Worm (Caenorhabditis elegans) whole organism, dauer: ENCODE results near the gene rde-1.
"Not testable (repeated sequence)": the region's sequence is repeated elsewhere in the genome, so short reads cannot be mapped to it uniquely, and the experiment has no call there.

Experiments
- unc-62 ChIP-seq: sonication (generic microtip); optimal IDR thresholded peaks from 2 replicates; lab custom pipeline; 2017; ENCODE audit warnings: missing biosample characterization, missing genetic modification reagents, missing genetic modification characterization

The rde-1 gene

ce11 chrV:9991610-9992009 is at the start of gene rde-1, which contains the start of gene trpp-6:
Gene rde-1 (minus strand): TSS chrV:9991642.
Gene trpp-6 (plus strand): TSS chrV:9991895.
- TF ChIP-seq unc-62 (GFP tag; lab: Kevin White, UChicago), result no peak

DNA sequence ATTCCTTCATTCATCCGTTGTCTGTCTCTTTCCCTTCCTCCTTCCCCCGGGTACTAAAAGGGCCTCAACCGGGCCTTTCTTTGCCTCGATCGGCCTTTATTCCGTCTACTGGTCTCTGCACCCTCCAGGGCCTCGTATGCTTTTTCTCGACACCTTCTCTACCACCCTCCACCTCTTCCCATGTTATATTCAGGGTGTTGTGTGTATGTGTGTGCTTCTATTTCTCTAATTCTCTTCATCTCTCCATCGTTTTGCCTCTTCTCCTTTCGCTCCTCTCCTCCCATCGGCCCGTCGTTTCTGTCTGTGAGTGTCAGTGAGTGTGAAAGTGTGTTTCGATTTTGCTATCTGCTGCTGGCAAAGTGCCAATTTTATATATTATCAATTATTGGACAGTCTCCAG is 48.4 kb upstream of the rde-1 start:
- no peak for TF ChIP-seq unc-62 (GFP tag; lab: Kevin White, UChicago)

- no peak for TF ChIP-seq unc-62 (GFP tag; lab: Kevin White, UChicago)
These were observed 45.6 kb upstream of the rde-1 start, which contains the start of gene F57A8.1 for ce11 chrV:10037040-10037439. Gene F57A8.1 (plus strand): TSS chrV:10037340.

- TF ChIP-seq unc-62 (GFP tag; lab: Kevin White, UChicago), result no peak
These were observed 44.8 kb upstream of the rde-1 start, which contains the start of gene T06E8.2 for ce11 chrV:10036275-10036674. Gene T06E8.2 (minus strand): TSS chrV:10036413.

DNA sequence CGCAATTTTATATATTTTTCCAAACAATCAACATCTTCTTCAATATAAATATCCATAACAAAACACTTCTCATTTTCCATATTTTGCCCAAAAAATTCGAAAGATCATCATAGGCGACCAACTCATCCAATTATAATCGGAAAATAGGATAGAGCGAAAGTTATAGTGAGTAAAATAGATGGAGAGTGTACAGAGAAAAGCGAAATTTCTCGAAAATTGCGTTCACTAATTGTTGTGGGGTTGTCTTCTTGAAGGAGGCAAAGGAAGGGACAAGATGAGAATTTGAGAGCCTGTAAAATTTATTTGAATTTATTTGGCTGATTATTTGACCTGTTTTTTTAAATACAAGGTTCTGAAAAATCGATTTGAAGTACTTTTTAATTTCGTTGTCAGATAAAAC is 44.1 kb upstream of the rde-1 start:
- TF ChIP-seq unc-62 (GFP tag; lab: Kevin White, UChicago), result no peak

DNA sequence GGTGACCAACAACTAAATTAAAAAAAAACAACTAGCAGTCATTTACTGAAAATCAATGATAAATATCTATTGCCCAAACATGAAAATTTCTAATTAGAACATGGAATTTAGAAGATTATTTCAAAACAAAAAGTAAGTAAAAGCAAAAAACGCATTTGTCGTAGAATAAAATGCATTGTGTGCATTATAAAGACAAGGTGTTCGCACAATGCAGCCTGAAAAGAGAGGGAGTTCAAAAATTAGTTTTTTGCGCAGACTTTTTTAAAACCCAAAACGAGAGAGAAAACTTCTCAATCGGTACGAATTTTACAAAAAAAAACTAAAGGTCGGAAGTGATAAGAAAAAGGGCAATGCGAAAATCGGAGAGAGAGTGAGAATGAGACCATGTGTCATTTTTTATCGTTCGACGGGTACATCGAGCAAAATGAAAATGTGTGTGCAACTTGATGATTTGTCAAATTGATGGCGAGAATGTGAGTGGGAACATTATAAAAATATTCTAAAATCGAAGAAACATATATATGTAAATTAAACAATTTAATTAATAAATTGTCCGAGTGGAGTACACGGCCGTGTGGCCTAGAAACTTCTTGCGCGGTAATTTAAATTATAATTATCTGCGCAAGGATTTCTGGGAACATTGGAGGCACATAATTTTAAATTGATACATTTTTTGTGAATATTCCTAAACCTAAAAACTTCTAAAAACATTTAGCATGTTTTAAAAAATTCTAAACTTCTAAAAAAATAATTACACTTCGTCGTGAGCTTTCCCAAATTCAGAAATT is 40.1 kb upstream of the rde-1 start:
- TF ChIP-seq unc-62 (GFP tag; lab: Kevin White, UChicago), result no peak

- TF ChIP-seq unc-62 (GFP tag; lab: Kevin White, UChicago), result no peak
These were observed 39.5 kb upstream of the rde-1 start, which contains the start of gene acl-2 for ce11 chrV:10030992-10031383. Gene acl-2 (minus strand): TSS chrV:10031092.

- TF ChIP-seq unc-62 (GFP tag; lab: Kevin White, UChicago), result no peak
These were observed 31.7 kb upstream of the rde-1 start for ce11 chrV:10023062-10023536.

DNA sequence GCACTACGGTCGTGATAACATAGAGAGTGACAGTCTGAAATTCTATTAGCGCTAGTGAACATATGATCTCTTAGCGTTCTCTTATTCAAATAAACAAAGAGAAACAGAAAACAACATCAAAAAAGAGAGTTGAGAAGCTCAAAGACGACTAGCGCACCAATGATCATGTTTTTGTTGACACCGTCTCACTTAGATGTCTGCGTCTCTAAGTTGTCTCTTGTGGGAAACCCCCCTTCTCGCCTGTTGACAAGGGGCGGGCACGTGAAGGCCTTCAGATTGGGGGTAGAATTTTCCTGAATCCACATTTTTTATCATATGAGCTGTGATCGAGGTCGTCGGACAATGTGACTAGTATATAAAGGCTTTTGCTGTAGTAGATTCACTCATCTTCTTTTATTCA is 28.5 kb upstream of the rde-1 start:
- no peak for TF ChIP-seq unc-62 (GFP tag; lab: Kevin White, UChicago)

- TF ChIP-seq unc-62 (GFP tag; lab: Kevin White, UChicago), result no peak
These were observed 27.7 kb upstream of the rde-1 start for ce11 chrV:10019083-10019624.

DNA sequence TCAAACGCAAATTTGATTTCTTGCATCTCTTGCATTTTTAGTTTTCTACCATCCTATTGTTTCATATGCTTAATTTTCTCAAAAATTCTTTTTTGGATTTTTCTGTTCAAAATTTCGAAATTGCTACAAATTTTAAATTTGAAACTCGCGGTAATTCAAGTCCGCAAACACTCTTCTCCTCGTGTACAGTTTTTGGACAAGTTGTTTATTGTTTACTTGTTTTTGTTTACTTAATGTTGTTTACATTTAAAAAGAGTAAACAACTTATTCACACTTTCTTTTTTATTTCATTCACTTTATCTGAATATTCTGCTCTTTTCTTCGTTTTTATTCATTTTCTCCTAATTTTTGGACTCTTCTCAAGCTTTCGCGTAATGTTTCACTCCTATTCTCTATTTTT is 26.8 kb upstream of the rde-1 start:
- TF ChIP-seq unc-62 (GFP tag; lab: Kevin White, UChicago), result no peak

- no peak for TF ChIP-seq unc-62 (GFP tag; lab: Kevin White, UChicago)
These were observed 21.2 kb upstream of the rde-1 start for ce11 chrV:10012639-10013038.

ce11 chrV:10011623-10012022 is 20.2 kb upstream of the rde-1 start, which contains the start of gene lea-1:
Gene lea-1 (plus strand): TSS chrV:10011923.
- no peak for TF ChIP-seq unc-62 (GFP tag; lab: Kevin White, UChicago)

ce11 chrV:10007484-10007883 is 16.0 kb upstream of the rde-1 start:
- no peak for TF ChIP-seq unc-62 (GFP tag; lab: Kevin White, UChicago)

DNA sequence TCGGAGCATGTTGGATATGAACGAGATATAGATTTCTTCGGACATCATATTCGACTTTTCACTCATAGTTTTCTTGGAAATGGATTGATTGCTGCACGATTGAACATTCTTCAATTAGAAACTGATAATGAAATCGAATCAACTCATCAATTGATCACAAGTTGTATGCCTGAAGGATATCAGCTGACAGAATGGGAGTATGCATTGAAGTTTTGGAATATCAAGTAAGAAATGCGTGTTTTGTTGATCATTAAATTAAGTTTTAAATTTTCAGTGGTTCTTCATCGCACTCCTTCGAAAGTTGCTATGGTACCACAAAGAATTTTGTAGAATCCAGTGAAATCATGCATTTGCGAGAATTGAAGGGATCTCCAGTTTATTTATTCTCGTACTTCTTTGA is 14.9 kb upstream of the rde-1 start:
- TF ChIP-seq unc-62 (GFP tag; lab: Kevin White, UChicago), result no peak

ce11 chrV:10004048-10004761 is 12.8 kb upstream of the rde-1 start, which contains the start of gene uda-1:
Gene uda-1 (plus strand): TSS chrV:10004755.
- TF ChIP-seq unc-62 (GFP tag; lab: Kevin White, UChicago), result not testable (repeated sequence)
